Worm (Caenorhabditis elegans) whole organism, young adult: ENCODE data around the gene par-2.

Experiments used
- D2030.7 ChIP-seq: fragments of 200-800 bp; sonication (Bioruptor generic); IDR thresholded peaks from 2 replicates; pipeline ENCODE4 v1.3.6; 2022; ENCODE audit warnings: missing genetic modification reagents, missing genetic modification characterization, missing compliant biosample characterization
- F22D6.2 ChIP-seq: sonication (generic microtip); optimal IDR thresholded peaks from 2 replicates; lab custom pipeline; 2016; ENCODE audit warnings: mild to moderate bottlenecking, missing genetic modification characterization, missing compliant biosample characterization
- F33H1.4 ChIP-seq: fragments of 200-800 bp; sonication (Bioruptor generic); IDR thresholded peaks from 2 replicates; pipeline ENCODE4 v1.3.6; 2022; ENCODE audit warnings: missing genetic modification reagents, missing genetic modification characterization, missing compliant biosample characterization
- F39B2.1 ChIP-seq: fragments of 200-800 bp; sonication (Bioruptor generic); IDR thresholded peaks from 2 replicates; pipeline ENCODE4 v1.3.6; 2022; ENCODE audit warnings: missing genetic modification reagents, missing genetic modification characterization, missing compliant biosample characterization
- F49E8.2 ChIP-seq: sonication (generic microtip); optimal IDR thresholded peaks from 3 replicates; lab custom pipeline; 2017; ENCODE audit warnings: missing genetic modification characterization, mild to moderate bottlenecking, missing compliant biosample characterization, antibody characterized with exemption, moderate library complexity; ENCODE audit not compliant: insufficient read depth
- F57A8.1 ChIP-seq: fragments of 200-800 bp; sonication (Bioruptor generic); optimal IDR thresholded peaks from 2 replicates; lab custom pipeline; 2018; ENCODE audit warnings: mild to moderate bottlenecking, missing genetic modification characterization, moderate library complexity, missing compliant biosample characterization
- K12H6.12 ChIP-seq: fragments of 200-800 bp; sonication (Bioruptor generic); optimal IDR thresholded peaks from 2 replicates; lab custom pipeline; 2018; ENCODE audit warnings: mild to moderate bottlenecking, missing genetic modification characterization, missing compliant biosample characterization
- Y53F4B.3 ChIP-seq: fragments of 200-800 bp; sonication (Bioruptor generic); IDR thresholded peaks from 2 replicates; pipeline ENCODE4 v1.3.6; 2022; ENCODE audit warnings: missing genetic modification reagents, missing genetic modification characterization, missing compliant biosample characterization
- Y56A3A.18 ChIP-seq: fragments of 200-800 bp; sonication (Bioruptor generic); IDR thresholded peaks from 2 replicates; pipeline ENCODE4 v1.3.6; 2022; ENCODE audit warnings: missing genetic modification reagents, missing genetic modification characterization, missing compliant biosample characterization
- Y67H2A.10 ChIP-seq: fragments of 200-800 bp; sonication (Bioruptor generic); conservative IDR thresholded peaks from 2 replicates; pipeline ENCODE4 v1.3.6; 2022; ENCODE audit warnings: missing genetic modification reagents, missing genetic modification characterization, missing compliant biosample characterization
- Y79H2A.3 ChIP-seq: fragments of 200-800 bp; sonication (Bioruptor generic); conservative IDR thresholded peaks from 2 replicates; pipeline ENCODE4 v1.3.6; 2022; ENCODE audit warnings: missing genetic modification reagents, missing genetic modification characterization, missing compliant biosample characterization
- Y95B8A.8 ChIP-seq: fragments of 200-800 bp; sonication (Bioruptor generic); IDR thresholded peaks from 2 replicates; pipeline ENCODE4 v1.3.6; 2022; ENCODE audit warnings: missing genetic modification reagents, missing genetic modification characterization, missing compliant biosample characterization
- atf-7 ChIP-seq: sonication (generic microtip); optimal IDR thresholded peaks from 2 replicates; lab custom pipeline; 2017; ENCODE audit warnings: mild to moderate bottlenecking, missing genetic modification characterization, missing compliant biosample characterization
- ccch-3 ChIP-seq: fragments of 200-800 bp; sonication (Bioruptor generic); optimal IDR thresholded peaks from 2 replicates; lab custom pipeline; 2018; ENCODE audit warnings: mild to moderate bottlenecking, missing genetic modification characterization, missing compliant biosample characterization
- cebp-1 ChIP-seq, 2 experiments: fragments of 200-800 bp in 1 of 2; sonication (Bioruptor generic) in 1 of 2; sonication (generic microtip) in 1 of 2; IDR thresholded peaks in 1 of 2; optimal IDR thresholded peaks in 1 of 2; 2 replicates each; pipeline versions ENCODE4 v1.3.6 to Lab custom; 2017 to 2022; ENCODE audit warnings: missing compliant biosample characterization in 2 of 2, missing genetic modification characterization in 2 of 2, mild to moderate bottlenecking in 1 of 2, missing genetic modification reagents in 1 of 2, moderate library complexity in 1 of 2
- die-1 ChIP-seq: sonication (generic microtip); optimal IDR thresholded peaks from 2 replicates; lab custom pipeline; 2016; ENCODE audit warnings: missing genotype, mild to moderate bottlenecking, missing genetic modification characterization, missing compliant biosample characterization
- dpl-1 ChIP-seq: fragments of 150-350 bp; optimal IDR thresholded peaks from 2 replicates; lab custom pipeline; 2014; ENCODE audit warnings: missing biosample characterization, missing genetic modification reagents, missing genetic modification characterization
- efl-1 ChIP-seq: fragments of 150-350 bp; optimal IDR thresholded peaks from 2 replicates; lab custom pipeline; 2014; ENCODE audit warnings: missing biosample characterization, missing genetic modification reagents, missing genetic modification characterization
- egl-18 ChIP-seq: fragments of 200-800 bp; sonication (Bioruptor generic); IDR thresholded peaks from 2 replicates; pipeline ENCODE4 v1.3.6; 2022; ENCODE audit warnings: missing genetic modification reagents, missing genetic modification characterization, missing compliant biosample characterization
- egl-44 ChIP-seq: fragments of 200-800 bp; sonication (Bioruptor generic); IDR thresholded peaks from 2 replicates; pipeline ENCODE4 v1.3.6; 2022; ENCODE audit warnings: missing genetic modification reagents, missing genetic modification characterization, missing compliant biosample characterization
- egrh-3 ChIP-seq: fragments of 200-800 bp; sonication (Bioruptor generic); IDR thresholded peaks from 2 replicates; pipeline ENCODE4 v1.3.6; 2022; ENCODE audit warnings: missing genetic modification reagents, missing genetic modification characterization, missing compliant biosample characterization
- hlh-12 ChIP-seq: sonication (generic microtip); optimal IDR thresholded peaks from 2 replicates; lab custom pipeline; 2016; ENCODE audit warnings: missing genetic modification characterization, missing compliant biosample characterization
- hsf-1 ChIP-seq: fragments of 200-800 bp; sonication (Bioruptor generic); IDR thresholded peaks from 2 replicates; pipeline ENCODE4 v1.3.6; 2022; ENCODE audit warnings: missing genetic modification reagents, missing genetic modification characterization, missing compliant biosample characterization
- lag-1 ChIP-seq: fragments of 200-800 bp; sonication (Bioruptor generic); IDR thresholded peaks from 2 replicates; pipeline ENCODE4 v1.3.6; 2022; ENCODE audit warnings: missing genetic modification reagents, missing genetic modification characterization, missing compliant biosample characterization
- lin-26 ChIP-seq: fragments of 200-800 bp; sonication (Bioruptor generic); IDR thresholded peaks from 2 replicates; pipeline ENCODE4 v1.3.6; 2022; ENCODE audit warnings: missing genetic modification reagents, missing genetic modification characterization, missing compliant biosample characterization
- lin-35 ChIP-seq, 3 experiments: fragments of 150-350 bp in 2 of 3; sonication (generic microtip) in 1 of 3; optimal IDR thresholded peaks; 2 replicates each; lab custom pipeline; 2014 to 2018; ENCODE audit warnings: missing biosample characterization in 3 of 3, missing genetic modification characterization in 3 of 3, missing genetic modification reagents in 3 of 3
- lin-40 ChIP-seq: sonication (generic microtip); optimal IDR thresholded peaks from 2 replicates; lab custom pipeline; 2016; ENCODE audit warnings: missing genetic modification characterization, mild to moderate bottlenecking, missing compliant biosample characterization, missing genotype, missing genetic modification reagents
- lin-54 ChIP-seq: fragments of 200-800 bp; sonication (Bioruptor generic); optimal IDR thresholded peaks from 2 replicates; lab custom pipeline; 2018; ENCODE audit warnings: mild to moderate bottlenecking, missing genetic modification characterization, missing compliant biosample characterization
- lsy-27 ChIP-seq: sonication (generic microtip); optimal IDR thresholded peaks from 2 replicates; lab custom pipeline; 2017; ENCODE audit warnings: missing genetic modification characterization, mild to moderate bottlenecking, missing compliant biosample characterization, antibody characterized with exemption, missing genotype, borderline replicate concordance; ENCODE audit not compliant: insufficient read depth
- madf-10 ChIP-seq: sonication (generic microtip); optimal IDR thresholded peaks from 2 replicates; lab custom pipeline; 2016; ENCODE audit warnings: mild to moderate bottlenecking, missing genetic modification characterization, missing compliant biosample characterization
- madf-6 ChIP-seq: fragments of 200-800 bp; sonication (Bioruptor generic); IDR thresholded peaks from 2 replicates; pipeline ENCODE4 v1.3.6; 2022; ENCODE audit warnings: missing genetic modification reagents, missing genetic modification characterization, missing compliant biosample characterization
- madf-8 ChIP-seq: fragments of 200-800 bp; sonication (Bioruptor generic); conservative IDR thresholded peaks from 2 replicates; pipeline ENCODE4 v1.3.6; 2022; ENCODE audit warnings: missing genetic modification reagents, missing genetic modification characterization, missing compliant biosample characterization
- mcd-1 ChIP-seq: fragments of 200-800 bp; sonication (Bioruptor generic); IDR thresholded peaks from 2 replicates; pipeline ENCODE4 v1.3.6; 2022; ENCODE audit warnings: missing genetic modification reagents, missing genetic modification characterization, missing compliant biosample characterization
- mel-28 ChIP-seq: sonication (generic microtip); optimal IDR thresholded peaks from 2 replicates; lab custom pipeline; 2016; ENCODE audit warnings: borderline replicate concordance, mild to moderate bottlenecking, missing genetic modification characterization, missing compliant biosample characterization
- nfya-2 ChIP-seq: fragments of 200-800 bp; sonication (Bioruptor generic); IDR thresholded peaks from 2 replicates; pipeline ENCODE4 v1.3.6; 2022; ENCODE audit warnings: missing genetic modification reagents, missing genetic modification characterization, missing compliant biosample characterization
- nhr-120 ChIP-seq: fragments of 200-800 bp; sonication (Bioruptor generic); IDR thresholded peaks from 2 replicates; pipeline ENCODE4 v1.3.6; 2022; ENCODE audit warnings: missing genetic modification characterization, missing compliant biosample characterization
- nhr-179 ChIP-seq: sonication (generic microtip); optimal IDR thresholded peaks from 2 replicates; lab custom pipeline; 2016; ENCODE audit warnings: mild to moderate bottlenecking, missing genetic modification characterization, missing compliant biosample characterization
- nhr-27 ChIP-seq: fragments of 200-800 bp; sonication (Bioruptor generic); optimal IDR thresholded peaks from 2 replicates; lab custom pipeline; 2018; ENCODE audit warnings: mild to moderate bottlenecking, missing genetic modification characterization, moderate library complexity, missing compliant biosample characterization
- nhr-80 ChIP-seq: sonication (generic microtip); optimal IDR thresholded peaks from 2 replicates; lab custom pipeline; 2016; ENCODE audit warnings: missing genetic modification characterization, missing compliant biosample characterization
- pha-4 ChIP-seq: fragments of 150-350 bp; sonication (generic microtip); optimal IDR thresholded peaks from 2 replicates; lab custom pipeline; 2014; ENCODE audit warnings: missing biosample characterization, missing genetic modification reagents, missing genetic modification characterization
- sea-2 ChIP-seq: fragments of 200-800 bp; sonication (Bioruptor generic); IDR thresholded peaks from 2 replicates; pipeline ENCODE4 v1.3.6; 2022; ENCODE audit warnings: missing genetic modification characterization, missing compliant biosample characterization
- snpc-1.1 ChIP-seq: sonication (generic microtip); optimal IDR thresholded peaks from 2 replicates; lab custom pipeline; 2017; ENCODE audit warnings: missing genetic modification characterization, mild to moderate bottlenecking, missing compliant biosample characterization, antibody characterized with exemption, moderate library complexity, missing genotype, missing genetic modification reagents; ENCODE audit not compliant: insufficient read depth
- tbp1 ChIP-seq: fragments of 200-800 bp; sonication (Bioruptor generic); optimal IDR thresholded peaks from 2 replicates; lab custom pipeline; 2018; ENCODE audit warnings: mild to moderate bottlenecking, missing genetic modification characterization, missing compliant biosample characterization
- unc-130 ChIP-seq: sonication (generic microtip); optimal IDR thresholded peaks from 2 replicates; lab custom pipeline; 2016; ENCODE audit warnings: missing genetic modification reagents, missing genetic modification characterization, missing compliant biosample characterization
- xnd-1 ChIP-seq: sonication (generic microtip); optimal IDR thresholded peaks from 2 replicates; lab custom pipeline; 2016; ENCODE audit warnings: missing genotype, missing genetic modification reagents, missing genetic modification characterization, missing compliant biosample characterization
- ztf-22 ChIP-seq: fragments of 200-800 bp; sonication (Bioruptor generic); optimal IDR thresholded peaks from 2 replicates; lab custom pipeline; 2018; ENCODE audit warnings: mild to moderate bottlenecking, missing genetic modification characterization, moderate library complexity, missing compliant biosample characterization
- ztf-25 ChIP-seq: fragments of 200-800 bp; sonication (Bioruptor generic); IDR thresholded peaks from 2 replicates; pipeline ENCODE4 v1.3.6; 2022; ENCODE audit warnings: missing genetic modification reagents, missing genetic modification characterization, missing compliant biosample characterization
- ztf-3 ChIP-seq: fragments of 200-800 bp; sonication (Bioruptor generic); optimal IDR thresholded peaks from 2 replicates; lab custom pipeline; 2018; ENCODE audit warnings: mild to moderate bottlenecking, missing genetic modification characterization, missing compliant biosample characterization

par-2 gene

ce11 chrIII:1142798-1143197 lies 61.6 kb downstream of the par-2 start, which contains the start of gene smr-1 (continued):
- TF ChIP-seq Y56A3A.18 (GFP tag; lab: Robert Waterston, UW) (peak; percentile 83), nhr-80 (peak; percentile 7), nhr-179 (tag; lab: Kevin White, UChicago) (no peak), F49E8.2 (peak; percentile 49), lsy-27 (tag; lab: Kevin White, UChicago) (no peak), lin-35 (GFP tag; optimal IDR thresholded peaks at IDR 0.05; lab: Kevin White, UChicago) (peak; percentile 57 to 95 (median 76)), efl-1 (GFP tag; lab: Kevin White, UChicago) (peak; percentile 88), F39B2.1 (GFP tag; lab: Robert Waterston, UW) (no peak), mel-28 (tag; lab: Kevin White, UChicago) (no peak), unc-130 (GFP tag; lab: Kevin White, UChicago) (no peak), F22D6.2 (peak; percentile 14), Y95B8A.8 (GFP tag; lab: Robert Waterston, UW) (peak; percentile 49; the same call in 1 of the 2 replicates), nhr-120 (GFP tag; lab: Robert Waterston, UW) (no peak), ztf-22 (no peak), egrh-3 (GFP tag; lab: Robert Waterston, UW) (no peak), snpc-1.1 (tag; lab: Kevin White, UChicago) (no peak), nfya-2 (GFP tag; lab: Robert Waterston, UW) (no peak), madf-8 (GFP tag; lab: Robert Waterston, UW) (no peak; the same call in 1 of the 2 replicates), Y67H2A.10 (GFP tag; lab: Robert Waterston, UW) (no peak), egl-18 (GFP tag; lab: Robert Waterston, UW) (no peak), mcd-1 (peak; percentile 92), lin-40 (peak; percentile 88), hlh-12 (tag; lab: Kevin White, UChicago) (no peak), ztf-3 (GFP tag; lab: Kevin White, UChicago) (no peak), egl-44 (GFP tag; lab: Robert Waterston, UW) (0 out of 2 replicates have a peak, but pooled peaks have one; percentile 18), dpl-1 (GFP tag; lab: Kevin White, UChicago) (peak; percentile 95), ccch-3 (GFP tag; lab: Kevin White, UChicago) (no peak), F33H1.4 (GFP tag; lab: Robert Waterston, UW) (peak; percentile 77), lin-54 (GFP tag; lab: Kevin White, UChicago) (peak; percentile 98), sea-2 (GFP tag; lab: Robert Waterston, UW) (no peak), xnd-1 (tag; lab: Kevin White, UChicago) (peak; percentile 54), madf-10 (tag; lab: Kevin White, UChicago) (peak; percentile 1), D2030.7 (GFP tag; lab: Robert Waterston, UW) (peak; percentile 72), lag-1 (GFP tag; lab: Robert Waterston, UW) (no peak), atf-7 (peak; percentile 30), die-1 (no peak), pha-4 (tag; lab: Kevin White, UChicago) (peak; percentile 26), F57A8.1 (GFP tag; lab: Kevin White, UChicago) (no peak), tbp1 (GFP tag; lab: Kevin White, UChicago) (peak; percentile 68), nhr-27 (tag; lab: Kevin White, UChicago) (no peak), madf-6 (peak; percentile 79), lin-26 (no peak), hsf-1 (GFP tag; lab: Robert Waterston, UW) (peak; percentile 51; the same call in 1 of the 2 replicates), ztf-25 (GFP tag; lab: Robert Waterston, UW) (no peak), Y79H2A.3 (GFP tag; lab: Robert Waterston, UW) (no peak), Y53F4B.3 (GFP tag; lab: Robert Waterston, UW) (no peak), K12H6.12 (peak; percentile 8), cebp-1 (GFP tag; IDR thresholded peaks at IDR 0.05; lab: Robert Waterston, UW) (no peak), cebp-1 (tag; optimal IDR thresholded peaks at IDR 0.05; lab: Kevin White, UChicago) (peak; percentile 77)
